Worm (Caenorhabditis elegans): ENCODE measurements around the gene R151.2.

ce11 chrIII:7189581-7190128 is 20.1 kb upstream of the R151.2 start, which contains the start of gene rps-21:
- no peak for TF ChIP-seq hlh-17 (GFP tag; optimal IDR thresholded peaks at IDR 0.05; ENCODE audit: borderline replicate concordance)
- TF ChIP-seq dpl-1 (GFP tag; optimal IDR thresholded peaks at IDR 0.05): peak; percentile 73 to 84 (median 82)

Measured in whole organism, L1 larva.